Worm (Caenorhabditis elegans): ENCODE measurements around the gene sdz-5.

The sdz-5 gene

ce11 chrII:3044023-3044422 lies 35.5 kb downstream of the sdz-5 start, which contains the start of gene sri-29:
Gene sri-29, plus strand, starts transcription at chrII:3044323.
- no peak for TF ChIP-seq him-1 (tag; optimal IDR thresholded peaks at IDR 0.05)
- no peak for TF ChIP-seq Y79H2A.3 (GFP tag; conservative IDR thresholded peaks at IDR 0.05)
- no peak for TF ChIP-seq lin-26 (GFP tag; IDR thresholded peaks at IDR 0.05)
- no peak for TF ChIP-seq ets-4 (GFP tag; optimal IDR thresholded peaks at IDR 0.05)
- TF ChIP-seq sptf-2 (GFP tag; optimal IDR thresholded peaks at IDR 0.05): no peak
- no peak for TF ChIP-seq ceh-100 (GFP tag; IDR thresholded peaks at IDR 0.05)
- TF ChIP-seq attf-5 (GFP tag; optimal IDR thresholded peaks at IDR 0.05): no peak
- TF ChIP-seq ama-1 (optimal IDR thresholded peaks at IDR 0.05): no peak
- TF ChIP-seq ama-1 (GFP tag; optimal IDR thresholded peaks at IDR 0.05): no peak
- no peak for TF ChIP-seq B0336.3 (GFP tag; IDR thresholded peaks at IDR 0.05)
- no peak for TF ChIP-seq F57A8.1 (GFP tag; optimal IDR thresholded peaks at IDR 0.05)
- TF ChIP-seq lsl-1 (GFP tag; optimal IDR thresholded peaks at IDR 0.05): no peak

- TF ChIP-seq attf-3 (GFP tag; conservative IDR thresholded peaks at IDR 0.05) (0 out of 2 replicates have a peak, but pooled peaks have one; percentile 20), zfh-2 (GFP tag; conservative IDR thresholded peaks at IDR 0.05) (peak; percentile 85), B0019.2 (GFP tag; conservative IDR thresholded peaks at IDR 0.05) (no peak), somi-1 (GFP tag; optimal IDR thresholded peaks at IDR 0.05) (no peak), B0035.1 (tag; optimal IDR thresholded peaks at IDR 0.05) (no peak), B0261.1 (tag; optimal IDR thresholded peaks at IDR 0.05) (no peak), Y67H2A.10 (GFP tag; conservative IDR thresholded peaks at IDR 0.05) (no peak), ztf-28 (GFP tag; IDR thresholded peaks at IDR 0.05) (no peak)
These were observed 36.9 kb downstream of the sdz-5 start for ce11 chrII:3045422-3045821.

- TF ChIP-seq F37B4.10 (GFP tag; IDR thresholded peaks at IDR 0.05): no peak
- TF ChIP-seq ztf-28 (GFP tag; IDR thresholded peaks at IDR 0.05): no peak
- TF ChIP-seq lsy-27 (tag; optimal IDR thresholded peaks at IDR 0.05; ENCODE audit: borderline replicate concordance, insufficient read depth): no peak
- no peak for TF ChIP-seq rcor-1 (GFP tag; IDR thresholded peaks at IDR 0.05)
- no peak for TF ChIP-seq dox-1 (GFP tag; IDR thresholded peaks at IDR 0.05)
- no peak for TF ChIP-seq dpl-1 (GFP tag; optimal IDR thresholded peaks at IDR 0.05)
- no peak for TF ChIP-seq ztf-18 (tag; optimal IDR thresholded peaks at IDR 0.05)
- no peak for TF ChIP-seq hmg-1.2 (GFP tag; IDR thresholded peaks at IDR 0.05)
- no peak for TF ChIP-seq dpff-1 (tag; optimal IDR thresholded peaks at IDR 0.05)
- TF ChIP-seq attf-6 (GFP tag; IDR thresholded peaks at IDR 0.05): no peak
These were observed 37.4 kb downstream of the sdz-5 start, which contains the start of gene sri-30 for ce11 chrII:3045875-3046274. Gene sri-30, plus strand, starts transcription at chrII:3046175.

- no peak for TF ChIP-seq lin-40 (tag; optimal IDR thresholded peaks at IDR 0.05)
- TF ChIP-seq egl-44 (GFP tag; IDR thresholded peaks at IDR 0.05): no peak
- no peak for TF ChIP-seq tbp1 (GFP tag; optimal IDR thresholded peaks at IDR 0.05)
- no peak for TF ChIP-seq aptf-2 (GFP tag; conservative IDR thresholded peaks at IDR 0.05)
- TF ChIP-seq him-1 (tag; optimal IDR thresholded peaks at IDR 0.05): no peak
- no peak for TF ChIP-seq Y56A3A.18 (GFP tag; IDR thresholded peaks at IDR 0.05)
- no peak for TF ChIP-seq ztf-22 (GFP tag; optimal IDR thresholded peaks at IDR 0.05)
- no peak for TF ChIP-seq ZK185.1 (tag; optimal IDR thresholded peaks at IDR 0.05; ENCODE audit: poor library complexity, severe bottlenecking)
- no peak for TF ChIP-seq mes-4 (tag; optimal IDR thresholded peaks at IDR 0.05)
- no peak for TF ChIP-seq B0336.3 (GFP tag; IDR thresholded peaks at IDR 0.05)
- no peak for TF ChIP-seq bed-2 (GFP tag; IDR thresholded peaks at IDR 0.05)
- TF ChIP-seq sea-2 (GFP tag; IDR thresholded peaks at IDR 0.05): no peak
- no peak for TF ChIP-seq C17E4.6 (GFP tag; IDR thresholded peaks at IDR 0.05)
- no peak for TF ChIP-seq mcd-1 (GFP tag; IDR thresholded peaks at IDR 0.05)
- TF ChIP-seq lag-1 (GFP tag; IDR thresholded peaks at IDR 0.05): no peak
- TF ChIP-seq B0019.2 (GFP tag; conservative IDR thresholded peaks at IDR 0.05): no peak
These were observed 39.9 kb downstream of the sdz-5 start, which contains the start of gene sri-28 for ce11 chrII:3048378-3048777. Gene sri-28, plus strand, starts transcription at chrII:3048678.
